Fruit fly (Drosophila melanogaster) whole organism, embryonic: Measurements from ENCODE around the gene CG8236.

Source experiments
- Abd-B ChIP-seq: fragments of 200-800 bp; sonication (Bioruptor generic); optimal IDR thresholded peaks from 2 replicates; lab custom pipeline; 2018; ENCODE audit warnings: missing biosample characterization, mild to moderate bottlenecking, missing genetic modification characterization, moderate library complexity
- Ada2b ChIP-seq: fragments of 200-800 bp; sonication (Bioruptor generic); IDR thresholded peaks from 2 replicates; pipeline ENCODE4 v1.3.6; 2022; ENCODE audit warnings: missing biosample characterization, missing genetic modification characterization
- Adf1 ChIP-seq: fragments of 200-800 bp; sonication (Bioruptor generic); IDR thresholded peaks from 2 replicates; pipeline ENCODE4 v1.3.6; 2022; ENCODE audit warnings: missing biosample characterization, missing genetic modification characterization
- BtbVII ChIP-seq: fragments of 200-800 bp; sonication (Bioruptor generic); optimal IDR thresholded peaks from 3 replicates; lab custom pipeline; 2017; ENCODE audit warnings: missing biosample characterization, mild to moderate bottlenecking, missing genetic modification characterization
- C15 ChIP-seq: fragments of 200-800 bp; sonication (Bioruptor generic); IDR thresholded peaks from 3 replicates; pipeline ENCODE4 v1.3.6; 2022; ENCODE audit warnings: missing biosample characterization, missing genetic modification characterization
- CG10267 ChIP-seq: fragments of 200-800 bp; sonication (Bioruptor generic); optimal IDR thresholded peaks from 2 replicates; lab custom pipeline; 2018; ENCODE audit warnings: missing biosample characterization, mild to moderate bottlenecking, missing genetic modification characterization, moderate library complexity
- CG10462 ChIP-seq: fragments of 200-800 bp; sonication (Bioruptor generic); optimal IDR thresholded peaks from 2 replicates; lab custom pipeline; 2016; ENCODE audit warnings: missing biosample characterization, missing genetic modification characterization
- CG11247 ChIP-seq: fragments of 200-800 bp; sonication (Bioruptor generic); IDR thresholded peaks from 2 replicates; pipeline ENCODE4 v1.3.6; 2022; ENCODE audit warnings: missing biosample characterization, missing genetic modification characterization
- CG13624 ChIP-seq: fragments of 200-800 bp; sonication (Bioruptor generic); optimal IDR thresholded peaks from 2 replicates; lab custom pipeline; 2016; ENCODE audit warnings: missing biosample characterization, missing genetic modification characterization
- CG15073 ChIP-seq: fragments of 200-800 bp; sonication (Bioruptor generic); optimal IDR thresholded peaks from 2 replicates; lab custom pipeline; 2016; ENCODE audit warnings: missing biosample characterization, missing genetic modification characterization
- CG1529 ChIP-seq: fragments of 200-800 bp; sonication (Bioruptor generic); optimal IDR thresholded peaks from 3 replicates; lab custom pipeline; 2018; ENCODE audit warnings: missing biosample characterization, missing genetic modification characterization
- CG18262 ChIP-seq: fragments of 200-800 bp; optimal IDR thresholded peaks from 3 replicates; lab custom pipeline; 2019; ENCODE audit warnings: missing biosample characterization, mild to moderate bottlenecking, missing genetic modification characterization, moderate library complexity
- CG18476 ChIP-seq: fragments of 200-800 bp; sonication (Bioruptor generic); optimal IDR thresholded peaks from 2 replicates; lab custom pipeline; 2016; ENCODE audit warnings: missing biosample characterization, mild to moderate bottlenecking, missing genetic modification characterization
- CG2712 ChIP-seq: fragments of 200-800 bp; optimal IDR thresholded peaks from 3 replicates; lab custom pipeline; 2019; ENCODE audit warnings: missing biosample characterization, mild to moderate bottlenecking, missing genetic modification characterization, moderate library complexity
- CG30403 ChIP-seq: fragments of 200-800 bp; sonication (Bioruptor generic); optimal IDR thresholded peaks from 3 replicates; lab custom pipeline; 2016; ENCODE audit warnings: missing biosample characterization, missing genetic modification characterization
- CG31365 ChIP-seq: fragments of 200-800 bp; sonication (Bioruptor generic); optimal IDR thresholded peaks from 2 replicates; lab custom pipeline; 2018; ENCODE audit warnings: missing biosample characterization, mild to moderate bottlenecking, missing genetic modification characterization
- CG31388 ChIP-seq: fragments of 200-800 bp; sonication (Bioruptor generic); optimal IDR thresholded peaks from 2 replicates; lab custom pipeline; 2016; ENCODE audit warnings: missing biosample characterization, missing genetic modification characterization
- CG33213 ChIP-seq: fragments of 200-800 bp; sonication (Bioruptor generic); optimal IDR thresholded peaks from 3 replicates; lab custom pipeline; 2016; ENCODE audit warnings: missing biosample characterization, missing genetic modification characterization
- CG4820 ChIP-seq: fragments of 200-800 bp; sonication (Bioruptor generic); optimal IDR thresholded peaks from 3 replicates; lab custom pipeline; 2016; ENCODE audit warnings: missing biosample characterization, missing genetic modification characterization
- CG4854 ChIP-seq: fragments of 200-800 bp; sonication (Bioruptor generic); optimal IDR thresholded peaks from 2 replicates; lab custom pipeline; 2016; ENCODE audit warnings: missing biosample characterization, missing genetic modification characterization, inconsistent platforms
- CG6272 ChIP-seq: fragments of 200-800 bp; sonication (Bioruptor generic); IDR thresholded peaks from 2 replicates; pipeline ENCODE4 v1.3.6; 2022; ENCODE audit warnings: missing biosample characterization, missing genetic modification characterization
- CG6654 ChIP-seq: fragments of 200-800 bp; sonication (Bioruptor generic); optimal IDR thresholded peaks from 2 replicates; lab custom pipeline; 2017; ENCODE audit warnings: missing biosample characterization, mild to moderate bottlenecking, missing genetic modification characterization
- CG6791 ChIP-seq: fragments of 200-800 bp; sonication (Bioruptor generic); IDR thresholded peaks from 3 replicates; pipeline ENCODE4 v1.3.6; 2022; ENCODE audit warnings: missing biosample characterization, missing genetic modification characterization; ENCODE audit not compliant: partially characterized antibody
- CG7556 ChIP-seq: fragments of 200-800 bp; sonication (Bioruptor generic); optimal IDR thresholded peaks from 2 replicates; lab custom pipeline; 2017; ENCODE audit warnings: missing biosample characterization, mild to moderate bottlenecking, missing genetic modification characterization
- CG7786 ChIP-seq: fragments of 200-800 bp; sonication (Bioruptor generic); optimal IDR thresholded peaks from 2 replicates; lab custom pipeline; 2016; ENCODE audit warnings: missing biosample characterization, missing genetic modification characterization
- CG8290 ChIP-seq, 3 experiments: fragments of 200-800 bp; sonication (Bioruptor generic); optimal IDR thresholded peaks; 2 replicates each; lab custom pipeline; 2016 to 2019; ENCODE audit warnings: missing biosample characterization in 3 of 3, missing genetic modification characterization in 3 of 3, mild to moderate bottlenecking in 2 of 3, moderate library complexity in 1 of 3
- CG8478 ChIP-seq: fragments of >200 bp; optimal IDR thresholded peaks from 2 replicates; lab custom pipeline; 2018
- CTCF ChIP-seq: fragments of 200-800 bp; sonication (Bioruptor generic); optimal IDR thresholded peaks from 2 replicates; lab custom pipeline; 2017; ENCODE audit warnings: missing biosample characterization, mild to moderate bottlenecking, missing genetic modification characterization, moderate library complexity
- Dbx ChIP-seq: fragments of 200-800 bp; sonication (Bioruptor generic); IDR thresholded peaks from 3 replicates; pipeline ENCODE4 v1.3.6; 2022; ENCODE audit warnings: missing biosample characterization, missing genetic modification characterization
- Dref ChIP-seq: fragments of 200-800 bp; sonication (Bioruptor generic); IDR thresholded peaks from 2 replicates; pipeline ENCODE4 v1.3.6; 2022; ENCODE audit warnings: missing biosample characterization, missing genetic modification characterization
- Elba2 ChIP-seq: fragments of 200-800 bp; sonication (Bioruptor generic); optimal IDR thresholded peaks from 3 replicates; lab custom pipeline; 2016; ENCODE audit warnings: missing biosample characterization, missing genetic modification characterization
- H2.0 ChIP-seq: fragments of 200-800 bp; sonication (Bioruptor generic); IDR thresholded peaks from 2 replicates; pipeline ENCODE4 v1.3.6; 2022; ENCODE audit warnings: missing biosample characterization, missing genetic modification characterization
- Hr51 ChIP-seq, 2 experiments: fragments of 200-800 bp; sonication (Bioruptor generic); optimal IDR thresholded peaks; 2 replicates in 1 of 2; 3 replicates in 1 of 2; lab custom pipeline; 2016 to 2018; ENCODE audit warnings: missing biosample characterization in 2 of 2, missing genetic modification characterization in 2 of 2, mild to moderate bottlenecking in 1 of 2, moderate library complexity in 1 of 2
- Lhr ChIP-seq: fragments of 200-800 bp; sonication (Bioruptor generic); optimal IDR thresholded peaks from 3 replicates; lab custom pipeline; 2017; ENCODE audit warnings: mild to moderate bottlenecking, missing biosample characterization, missing genetic modification reagents, missing genetic modification characterization
- Lpt ChIP-seq: fragments of >200 bp; optimal IDR thresholded peaks from 2 replicates; lab custom pipeline; 2018; ENCODE audit warnings: missing biosample characterization, missing genetic modification characterization
- MTF-1 ChIP-seq: fragments of 200-800 bp; sonication (Bioruptor generic); optimal IDR thresholded peaks from 2 replicates; lab custom pipeline; 2018; ENCODE audit warnings: missing biosample characterization, mild to moderate bottlenecking, missing genetic modification characterization, borderline replicate concordance
- Max ChIP-seq: fragments of 200-800 bp; sonication (Bioruptor generic); optimal IDR thresholded peaks from 2 replicates; lab custom pipeline; 2016; ENCODE audit warnings: missing biosample characterization, mild to moderate bottlenecking, missing genetic modification characterization
- Meics ChIP-seq: fragments of 200-800 bp; sonication (Bioruptor generic); optimal IDR thresholded peaks from 2 replicates; lab custom pipeline; 2017; ENCODE audit warnings: missing biosample characterization, mild to moderate bottlenecking, missing genetic modification characterization
- Ravus ChIP-seq: fragments of 200-800 bp; sonication (Bioruptor generic); IDR thresholded peaks from 2 replicates; pipeline ENCODE4 v1.3.6; 2022; ENCODE audit warnings: missing biosample characterization, missing genetic modification characterization
- Scr ChIP-seq: fragments of 200-800 bp; sonication (Bioruptor generic); IDR thresholded peaks from 2 replicates; pipeline ENCODE4 v1.3.6; 2022; ENCODE audit warnings: missing biosample characterization, missing genetic modification characterization; ENCODE audit not compliant: partially characterized antibody
- Taf1 ChIP-seq: fragments of 200-800 bp; sonication (Bioruptor generic); IDR thresholded peaks from 2 replicates; pipeline ENCODE4 v1.3.6; 2022; ENCODE audit warnings: missing biosample characterization, missing genetic modification characterization
- crol ChIP-seq: fragments of 200-800 bp; sonication (Bioruptor generic); IDR thresholded peaks from 2 replicates; pipeline ENCODE4 v1.3.6; 2022; ENCODE audit warnings: missing biosample characterization, missing genetic modification characterization
- gfzf ChIP-seq: fragments of 200-800 bp; sonication (Bioruptor generic); optimal IDR thresholded peaks from 2 replicates; lab custom pipeline; 2016; ENCODE audit warnings: missing biosample characterization, mild to moderate bottlenecking, missing genetic modification characterization, moderate library complexity
- lbe ChIP-seq: fragments of 200-800 bp; sonication (Bioruptor generic); optimal IDR thresholded peaks from 2 replicates; lab custom pipeline; 2016; ENCODE audit warnings: missing biosample characterization, mild to moderate bottlenecking, missing genetic modification characterization
- lov ChIP-seq, 2 experiments: fragments of 200-800 bp in 1 of 2; fragments of >200 bp in 1 of 2; sonication (Bioruptor generic) in 1 of 2; IDR thresholded peaks in 1 of 2; optimal IDR thresholded peaks in 1 of 2; 2 replicates in 1 of 2; 3 replicates in 1 of 2; pipeline versions ENCODE4 v1.3.6 to Lab custom; 2017 to 2022; ENCODE audit warnings: missing biosample characterization in 1 of 2, missing genetic modification characterization in 1 of 2
- prd ChIP-seq, 3 experiments: fragments of >200 bp in 2 of 3; fragments of 200-800 bp in 1 of 3; sonication (Bioruptor generic) in 1 of 3; optimal IDR thresholded peaks in 2 of 3; IDR thresholded peaks in 1 of 3; 2 replicates in 2 of 3; 3 replicates in 1 of 3; pipeline versions ENCODE4 v1.3.6 to Lab custom; 2017 to 2022; ENCODE audit warnings: missing biosample characterization in 1 of 3, missing genetic modification characterization in 1 of 3
- slou ChIP-seq: fragments of 200-800 bp; sonication (Bioruptor generic); optimal IDR thresholded peaks from 3 replicates; lab custom pipeline; 2016; ENCODE audit warnings: missing biosample characterization, missing genetic modification characterization
- sug ChIP-seq: fragments of 200-800 bp; optimal IDR thresholded peaks from 2 replicates; lab custom pipeline; 2019; ENCODE audit warnings: missing biosample characterization, mild to moderate bottlenecking, missing genetic modification characterization, moderate library complexity
- wek ChIP-seq: fragments of 200-800 bp; sonication (Bioruptor generic); optimal IDR thresholded peaks from 3 replicates; lab custom pipeline; 2018; ENCODE audit warnings: missing biosample characterization, mild to moderate bottlenecking, missing genetic modification characterization, moderate library complexity

CG8236 gene

DNA sequence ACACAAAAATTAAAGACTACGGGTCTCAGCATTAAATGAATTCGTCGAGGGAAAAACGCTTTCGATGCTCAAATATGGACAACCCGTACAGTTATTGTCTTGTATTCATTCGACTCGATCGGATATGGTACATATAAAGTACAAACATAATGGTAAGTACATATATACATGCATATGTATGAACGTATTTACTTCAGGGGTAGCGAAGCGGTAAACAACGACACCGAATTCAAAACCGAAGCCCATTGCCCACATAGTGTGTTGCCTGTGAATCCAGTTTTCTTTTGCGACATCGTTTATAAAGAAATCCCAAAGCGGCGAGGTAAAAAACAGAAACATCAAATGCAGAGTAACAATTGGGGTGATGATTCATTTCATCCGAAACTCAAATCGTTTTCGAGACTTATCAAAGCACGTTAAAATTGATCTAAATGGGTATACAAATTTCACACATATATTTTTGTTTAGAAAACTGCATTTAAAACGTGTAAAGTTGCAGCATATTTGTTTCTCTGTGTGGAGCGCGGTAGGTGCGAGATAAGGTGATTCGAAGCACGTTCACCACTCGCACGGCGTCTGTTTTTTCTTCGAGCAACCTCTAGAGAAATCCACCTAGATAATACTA is 43.3 kb downstream of the CG8236 start (continued):
- TF ChIP-seq Abd-B (GFP tag; lab: Kevin White, UChicago) (peak; percentile 39), CG31388 (GFP tag; lab: Kevin White, UChicago) (no peak), slou (GFP tag; lab: Kevin White, UChicago) (peak; percentile 45), CG10462 (GFP tag; lab: Kevin White, UChicago) (no peak), CG6791 (no peak), Adf1 (no peak; the same call in 1 of the 2 replicates), CG18476 (peak; percentile 13), C15 (no peak), Hr51 (GFP tag; optimal IDR thresholded peaks at IDR 0.05; lab: Kevin White, UChicago) (peak; percentile 8 to 45), lbe (GFP tag; lab: Kevin White, UChicago) (peak; percentile 4), CG8290 (GFP tag; optimal IDR thresholded peaks at IDR 0.05; lab: Kevin White, UChicago) (no peak), CG8290 (tag; optimal IDR thresholded peaks at IDR 0.05; lab: Kevin White, UChicago) (peak in 1 of 2 experiments; percentile 23), lov (optimal IDR thresholded peaks at IDR 0.05; lab: Kevin White, UChicago) (no peak), lov (GFP tag; IDR thresholded peaks at IDR 0.05; lab: Robert Waterston, UW) (no peak; the same call in 2 of the 3 replicates), Meics (GFP tag; lab: Kevin White, UChicago) (no peak), CG18262 (tag; lab: Kevin White, UChicago) (peak; percentile 26), CG4820 (GFP tag; lab: Kevin White, UChicago) (peak; percentile 10), CG6272 (GFP tag; lab: Robert Waterston, UW) (peak; percentile 53; the same call in 1 of the 2 replicates), CG1529 (GFP tag; lab: Kevin White, UChicago) (peak; percentile 22), CG7786 (peak; percentile 36), CG8478 (lab: Kevin White, UChicago) (no peak), Ada2b (GFP tag; lab: Robert Waterston, UW) (peak; percentile 51), CG15073 (GFP tag; lab: Kevin White, UChicago) (no peak), CG4854 (no peak), CG33213 (GFP tag; lab: Kevin White, UChicago) (no peak), Ravus (GFP tag; lab: Robert Waterston, UW) (no peak), CG13624 (GFP tag; lab: Kevin White, UChicago) (peak; percentile 39), wek (GFP tag; lab: Kevin White, UChicago) (peak; percentile 40), CG30403 (GFP tag; lab: Kevin White, UChicago) (peak; percentile 49), CG7556 (GFP tag; lab: Kevin White, UChicago) (no peak), MTF-1 (no peak), prd (optimal IDR thresholded peaks at IDR 0.05; lab: Kevin White, UChicago) (no peak), prd (GFP tag; IDR thresholded peaks at IDR 0.05; lab: Robert Waterston, UW) (peak; percentile 75), CG2712 (tag; lab: Kevin White, UChicago) (peak; percentile 44), Dref (GFP tag; lab: Robert Waterston, UW) (no peak), Taf1 (GFP tag; lab: Robert Waterston, UW) (peak; percentile 47; the same call in 1 of the 2 replicates), Lhr (GFP tag; lab: Kevin White, UChicago) (no peak), sug (tag; lab: Kevin White, UChicago) (no peak), Elba2 (GFP tag; lab: Kevin White, UChicago) (no peak), crol (GFP tag; lab: Robert Waterston, UW) (peak; percentile 43; the same call in 1 of the 2 replicates), Max (GFP tag; lab: Kevin White, UChicago) (peak; percentile 31), CG31365 (tag; lab: Kevin White, UChicago) (no peak), Lpt (GFP tag; lab: Kevin White, UChicago) (no peak), Scr (GFP tag; lab: Robert Waterston, UW) (no peak), gfzf (GFP tag; lab: Kevin White, UChicago) (no peak), BtbVII (no peak), Dbx (GFP tag; lab: Robert Waterston, UW) (0 out of 3 replicates have a peak, but pooled peaks have one; percentile 54), CG10267 (tag; lab: Kevin White, UChicago) (peak; percentile 20), CG11247 (GFP tag; lab: Robert Waterston, UW) (peak; percentile 53; the same call in 1 of the 2 replicates), CG6654 (GFP tag; lab: Kevin White, UChicago) (no peak), CTCF (GFP tag; lab: Kevin White, UChicago) (no peak), H2.0 (0 out of 2 replicates have a peak, but pooled peaks have one; percentile 37)
